Worm (Caenorhabditis elegans): ENCODE data around the gene penr-1.

ce11 chrV:5225660-5226059 is 43.6 kb upstream of the penr-1 start:
- TF ChIP-seq elt-2 (tag; optimal IDR thresholded peaks at IDR 0.05), result no peak
- no peak for TF ChIP-seq fkh-10 (GFP tag; optimal IDR thresholded peaks at IDR 0.05)
- no peak for TF ChIP-seq sox-2 (GFP tag; IDR thresholded peaks at IDR 0.05)
- no peak for TF ChIP-seq fax-1 (tag; optimal IDR thresholded peaks at IDR 0.05)
- TF ChIP-seq sox-4 (tag; optimal IDR thresholded peaks at IDR 0.05), result no peak
- TF ChIP-seq hlh-8 (tag; optimal IDR thresholded peaks at IDR 0.05), result no peak
- no peak for TF ChIP-seq F13H6.1 (tag; optimal IDR thresholded peaks at IDR 0.05)
- TF ChIP-seq dmd-4 (tag; optimal IDR thresholded peaks at IDR 0.05; ENCODE audit: borderline replicate concordance), result no peak
- TF ChIP-seq ceh-34 (tag; optimal IDR thresholded peaks at IDR 0.05), result no peak
- TF ChIP-seq rnt-1 (tag; optimal IDR thresholded peaks at IDR 0.05), result no peak

Data from whole organism, late embryonic.